Fruit fly (Drosophila melanogaster) whole organism, wandering third instar larva: ENCODE measurements around the gene euc.

Source experiments
- Abd-B ChIP-seq: fragments of >200 bp; optimal IDR thresholded peaks from 2 replicates; lab custom pipeline; 2017; ENCODE audit warnings: missing biosample characterization, missing genetic modification characterization
- CG9705 ChIP-seq: fragments of 200-800 bp; sonication (Bioruptor generic); optimal IDR thresholded peaks from 2 replicates; lab custom pipeline; 2018; ENCODE audit warnings: missing biosample characterization, mild to moderate bottlenecking, missing genetic modification characterization
- CrebA ChIP-seq: fragments of 200-800 bp; sonication (Bioruptor generic); optimal IDR thresholded peaks from 2 replicates; lab custom pipeline; 2016; ENCODE audit warnings: missing biosample characterization, mild to moderate bottlenecking, missing genetic modification characterization, borderline replicate concordance
- Dfd ChIP-seq: fragments of >200 bp; optimal IDR thresholded peaks from 2 replicates; lab custom pipeline; 2017; ENCODE audit warnings: missing biosample characterization, missing genetic modification characterization
- Dif ChIP-seq: fragments of 200-275, 200-300 bp; sonication (Bioruptor generic); optimal IDR thresholded peaks from 2 replicates; lab custom pipeline; 2018; ENCODE audit warnings: missing biosample characterization, missing genetic modification characterization; ENCODE audit not compliant: partially characterized antibody
- GATAd ChIP-seq: sonication (Bioruptor generic); optimal IDR thresholded peaks from 2 replicates; lab custom pipeline; 2016; ENCODE audit warnings: missing biosample characterization, missing genetic modification characterization
- HLH106 ChIP-seq: fragments of 200-800 bp; optimal IDR thresholded peaks from 3 replicates; lab custom pipeline; 2019; ENCODE audit warnings: missing biosample characterization, mild to moderate bottlenecking, missing genetic modification characterization, moderate library complexity
- Hnf4 ChIP-seq: fragments of 200-800 bp; sonication (Bioruptor generic); optimal IDR thresholded peaks from 2 replicates; lab custom pipeline; 2016; ENCODE audit warnings: missing biosample characterization, mild to moderate bottlenecking, missing genetic modification characterization
- Hr78 ChIP-seq: fragments of >200 bp; optimal IDR thresholded peaks from 2 replicates; lab custom pipeline; 2017; ENCODE audit warnings: missing biosample characterization, missing genetic modification characterization
- Hr83 ChIP-seq: fragments of 200-300 bp; sonication (Bioruptor generic); optimal IDR thresholded peaks from 2 replicates; lab custom pipeline; 2016; ENCODE audit warnings: missing biosample characterization, mild to moderate bottlenecking, missing genetic modification characterization, moderate library complexity; ENCODE audit not compliant: poor library complexity, severe bottlenecking
- Jra ChIP-seq: sonication (Bioruptor generic); optimal IDR thresholded peaks from 2 replicates; lab custom pipeline; 2016; ENCODE audit warnings: missing biosample characterization, missing genetic modification characterization
- Mio ChIP-seq: sonication (Bioruptor generic); optimal IDR thresholded peaks from 2 replicates; lab custom pipeline; 2016; ENCODE audit warnings: missing biosample characterization, missing genetic modification characterization
- N ChIP-seq: fragments of >200 bp; optimal IDR thresholded peaks from 2 replicates; lab custom pipeline; 2018; ENCODE audit warnings: missing biosample characterization, missing external identifiers, missing genetic modification characterization
- OdsH ChIP-seq: fragments of 200-800 bp; sonication (Bioruptor generic); optimal IDR thresholded peaks from 2 replicates; lab custom pipeline; 2016; ENCODE audit warnings: missing biosample characterization, mild to moderate bottlenecking, missing genetic modification characterization
- Rel ChIP-seq, 2 experiments: fragments of 200-800 bp; sonication (Bioruptor generic) in 1 of 2; optimal IDR thresholded peaks; 2 replicates in 1 of 2; 3 replicates in 1 of 2; lab custom pipeline; 2016 to 2019; ENCODE audit warnings: mild to moderate bottlenecking in 2 of 2, missing biosample characterization in 2 of 2, missing genetic modification characterization in 2 of 2, moderate library complexity in 1 of 2
- Sp1 ChIP-seq: fragments of 200-800 bp; sonication (Bioruptor generic); optimal IDR thresholded peaks from 3 replicates; lab custom pipeline; 2019; ENCODE audit warnings: missing biosample characterization, mild to moderate bottlenecking, missing genetic modification characterization, moderate library complexity
- Vsx2 ChIP-seq: fragments of 200-300, 225-300 bp; sonication (Bioruptor generic); optimal IDR thresholded peaks from 2 replicates; lab custom pipeline; 2018; ENCODE audit warnings: missing biosample characterization, missing genetic modification characterization; ENCODE audit not compliant: partially characterized antibody
- br ChIP-seq: fragments of 200-800 bp; sonication (Bioruptor generic); optimal IDR thresholded peaks from 2 replicates; lab custom pipeline; 2016; ENCODE audit warnings: missing biosample characterization, missing genetic modification characterization
- brk ChIP-seq: fragments of 200-800 bp; sonication (Bioruptor generic); optimal IDR thresholded peaks from 2 replicates; lab custom pipeline; 2016; ENCODE audit warnings: missing biosample characterization, mild to moderate bottlenecking, missing genetic modification characterization
- dl ChIP-seq, 2 experiments: fragments of 175-275, 200-275 bp in 1 of 2; fragments of 200-275 bp in 1 of 2; sonication (Bioruptor generic); optimal IDR thresholded peaks; lab custom pipeline; 2018; ENCODE audit warnings: mild to moderate bottlenecking in 2 of 2, missing biosample characterization in 2 of 2, missing genetic modification characterization in 2 of 2, moderate library complexity in 2 of 2; ENCODE audit not compliant: partially characterized antibody in 2 of 2, insufficient read depth in 1 of 2
- dmrt93B ChIP-seq: fragments of 200-800 bp; sonication (Bioruptor generic); optimal IDR thresholded peaks from 2 replicates; lab custom pipeline; 2018; ENCODE audit warnings: missing biosample characterization, mild to moderate bottlenecking, missing genetic modification characterization
- ey ChIP-seq: fragments of 200-800 bp; sonication (Bioruptor generic); optimal IDR thresholded peaks from 2 replicates; lab custom pipeline; 2016; ENCODE audit warnings: missing biosample characterization, missing genetic modification characterization
- foxo ChIP-seq, 2 experiments: fragments of 200-800 bp; sonication (Bioruptor generic); optimal IDR thresholded peaks; 2 replicates in 1 of 2; 3 replicates in 1 of 2; lab custom pipeline; 2016 to 2017; ENCODE audit warnings: missing biosample characterization in 2 of 2, missing genetic modification characterization in 2 of 2
- fru ChIP-seq: fragments of 200-800 bp; sonication (Bioruptor generic); optimal IDR thresholded peaks from 3 replicates; lab custom pipeline; 2016; ENCODE audit warnings: missing biosample characterization, mild to moderate bottlenecking, missing genetic modification characterization
- h ChIP-seq: fragments of 200-800 bp; sonication (Bioruptor generic); optimal IDR thresholded peaks from 3 replicates; lab custom pipeline; 2016; ENCODE audit warnings: missing biosample characterization, mild to moderate bottlenecking, missing genetic modification characterization
- jim ChIP-seq: fragments of 175-275, 200-325 bp; sonication (Bioruptor generic); optimal IDR thresholded peaks from 2 replicates; lab custom pipeline; 2016; ENCODE audit warnings: missing biosample characterization, mild to moderate bottlenecking, missing genetic modification characterization
- lola ChIP-seq: fragments of >200 bp; optimal IDR thresholded peaks from 2 replicates; lab custom pipeline; 2017; ENCODE audit warnings: missing biosample characterization, missing genetic modification characterization
- pan ChIP-seq: fragments of >200 bp; optimal IDR thresholded peaks from 2 replicates; lab custom pipeline; 2017
- psq ChIP-seq: fragments of 200-800 bp; sonication (Bioruptor generic); optimal IDR thresholded peaks from 3 replicates; lab custom pipeline; 2017; ENCODE audit warnings: missing biosample characterization, mild to moderate bottlenecking, missing genetic modification characterization, moderate library complexity
- rgr ChIP-seq: fragments of 200-800 bp; sonication (Bioruptor generic); optimal IDR thresholded peaks from 3 replicates; lab custom pipeline; 2016; ENCODE audit warnings: missing biosample characterization, mild to moderate bottlenecking, missing genetic modification characterization
- sage ChIP-seq: fragments of 200-800 bp; sonication (Bioruptor generic); optimal IDR thresholded peaks from 2 replicates; lab custom pipeline; 2016; ENCODE audit warnings: missing biosample characterization, mild to moderate bottlenecking, missing genetic modification characterization
- sv ChIP-seq: fragments of 200-800 bp; sonication (Bioruptor generic); optimal IDR thresholded peaks from 3 replicates; lab custom pipeline; 2016; ENCODE audit warnings: missing biosample characterization, missing genetic modification characterization
- tai ChIP-seq: sonication (Bioruptor generic); optimal IDR thresholded peaks from 2 replicates; lab custom pipeline; 2016; ENCODE audit warnings: missing biosample characterization, missing genetic modification characterization
- usp ChIP-seq: fragments of >200 bp; optimal IDR thresholded peaks from 2 replicates; lab custom pipeline; 2017; ENCODE audit warnings: missing biosample characterization, missing genetic modification characterization
- woc ChIP-seq: sonication (Bioruptor generic); optimal IDR thresholded peaks from 2 replicates; lab custom pipeline; 2016; ENCODE audit warnings: missing biosample characterization, mild to moderate bottlenecking, missing genetic modification characterization

Gene euc

dm6 chr3R:18993159-18993558 is 14.6 kb upstream of the euc start:
- no peak for TF ChIP-seq N (GFP tag; lab: Kevin White, UChicago)
- no peak for TF ChIP-seq pan (lab: Kevin White, UChicago)
- TF ChIP-seq usp (GFP tag; lab: Kevin White, UChicago), result no peak
- no peak for TF ChIP-seq h (GFP tag; lab: Kevin White, UChicago)
- no peak for TF ChIP-seq dl (GFP tag; optimal IDR thresholded peaks at IDR 0.05; lab: Kevin White, UChicago; ENCODE audit: insufficient read depth in 1 of 2, partially characterized antibody in 2 of 2)
- no peak for TF ChIP-seq sv (GFP tag; lab: Kevin White, UChicago)
- no peak for TF ChIP-seq Dif
- no peak for TF ChIP-seq br (GFP tag; lab: Kevin White, UChicago)
- no peak for TF ChIP-seq fru (GFP tag; lab: Kevin White, UChicago)
- no peak for TF ChIP-seq dmrt93B (GFP tag; lab: Kevin White, UChicago)
- TF ChIP-seq Abd-B (GFP tag; lab: Kevin White, UChicago), result no peak
- TF ChIP-seq lola, result no peak
- TF ChIP-seq tai (GFP tag; lab: Kevin White, UChicago), result no peak
- TF ChIP-seq Hnf4 (GFP tag; lab: Kevin White, UChicago), result no peak
- no peak for TF ChIP-seq GATAd (GFP tag; lab: Kevin White, UChicago)
- TF ChIP-seq Hr78 (GFP tag; lab: Kevin White, UChicago), result no peak

- TF ChIP-seq CrebA (no peak), Sp1 (GFP tag; lab: Kevin White, UChicago) (no peak), woc (GFP tag; lab: Kevin White, UChicago) (no peak), dmrt93B (GFP tag; lab: Kevin White, UChicago) (no peak), Dif (no peak), Hnf4 (GFP tag; lab: Kevin White, UChicago) (no peak), Rel (GFP tag; optimal IDR thresholded peaks at IDR 0.05; lab: Kevin White, UChicago) (no peak), Rel (tag; optimal IDR thresholded peaks at IDR 0.05; lab: Kevin White, UChicago) (no peak), psq (GFP tag; lab: Kevin White, UChicago) (no peak), fru (GFP tag; lab: Kevin White, UChicago) (no peak), tai (GFP tag; lab: Kevin White, UChicago) (no peak), N (GFP tag; lab: Kevin White, UChicago) (no peak), GATAd (GFP tag; lab: Kevin White, UChicago) (no peak), Hr83 (GFP tag; lab: Kevin White, UChicago) (no peak), sv (GFP tag; lab: Kevin White, UChicago) (no peak), Abd-B (GFP tag; lab: Kevin White, UChicago) (no peak), sage (GFP tag; lab: Kevin White, UChicago) (no peak), pan (lab: Kevin White, UChicago) (no peak)
Measured at dm6 chr3R:18991721-18992120, 13.1 kb upstream of the euc start.

- TF ChIP-seq Vsx2 (GFP tag; lab: Kevin White, UChicago) (no peak), rgr (GFP tag; lab: Kevin White, UChicago) (peak; percentile 55), br (GFP tag; lab: Kevin White, UChicago) (peak; percentile 52), Hnf4 (GFP tag; lab: Kevin White, UChicago) (peak; percentile 49), Dfd (GFP tag; lab: Kevin White, UChicago) (no peak), OdsH (GFP tag; lab: Kevin White, UChicago) (peak; percentile 67), Mio (GFP tag; lab: Kevin White, UChicago) (no peak), sage (GFP tag; lab: Kevin White, UChicago) (peak; percentile 7), usp (GFP tag; lab: Kevin White, UChicago) (no peak), Jra (GFP tag; lab: Kevin White, UChicago) (peak; percentile 24), CG9705 (GFP tag; lab: Kevin White, UChicago) (no peak), psq (GFP tag; lab: Kevin White, UChicago) (peak; percentile 60), jim (GFP tag; lab: Kevin White, UChicago) (no peak), fru (GFP tag; lab: Kevin White, UChicago) (peak; percentile 80), dmrt93B (GFP tag; lab: Kevin White, UChicago) (peak; percentile 33), h (GFP tag; lab: Kevin White, UChicago) (peak; percentile 66), HLH106 (peak; percentile 58), Abd-B (GFP tag; lab: Kevin White, UChicago) (no peak), foxo (GFP tag; optimal IDR thresholded peaks at IDR 0.05; lab: Kevin White, UChicago) (peak in 1 of 2 experiments; percentile 76), Sp1 (GFP tag; lab: Kevin White, UChicago) (peak; percentile 77), woc (GFP tag; lab: Kevin White, UChicago) (peak; percentile 75), ey (GFP tag; lab: Kevin White, UChicago) (peak; percentile 64), brk (GFP tag; lab: Kevin White, UChicago) (peak; percentile 15), tai (GFP tag; lab: Kevin White, UChicago) (no peak)
Measured at dm6 chr3R:18990514-18990913, 11.9 kb upstream of the euc start.
